Worm (Caenorhabditis elegans) whole organism, early embryonic: Measurements from ENCODE around the gene T27A10.5.

Experiments used
- aly-1 ChIP-seq: sonication (generic microtip); optimal IDR thresholded peaks from 2 replicates; lab custom pipeline; 2016; ENCODE audit warnings: missing genetic modification characterization, missing compliant biosample characterization
- ama-1 ChIP-seq: fragments of 150-350 bp; optimal IDR thresholded peaks from 2 replicates; lab custom pipeline; 2014
- ceh-13 ChIP-seq: fragments of 200-800 bp; sonication (Bioruptor generic); optimal IDR thresholded peaks from 2 replicates; lab custom pipeline; 2018; ENCODE audit warnings: mild to moderate bottlenecking, missing genetic modification characterization, missing compliant biosample characterization
- flt-1 ChIP-seq: fragments of 200-800 bp; sonication (Bioruptor generic); IDR thresholded peaks from 2 replicates; pipeline ENCODE4 v1.3.6; 2022; ENCODE audit warnings: missing genetic modification characterization, missing compliant biosample characterization
- pes-1 ChIP-seq: fragments of 200-800 bp; sonication (Bioruptor generic); IDR thresholded peaks from 2 replicates; pipeline ENCODE4 v1.3.6; 2022; ENCODE audit warnings: missing genetic modification reagents, missing genetic modification characterization, missing compliant biosample characterization
- tra-4 ChIP-seq: sonication (generic microtip); optimal IDR thresholded peaks from 2 replicates; lab custom pipeline; 2017; ENCODE audit warnings: missing genetic modification characterization, missing compliant biosample characterization

DNA sequence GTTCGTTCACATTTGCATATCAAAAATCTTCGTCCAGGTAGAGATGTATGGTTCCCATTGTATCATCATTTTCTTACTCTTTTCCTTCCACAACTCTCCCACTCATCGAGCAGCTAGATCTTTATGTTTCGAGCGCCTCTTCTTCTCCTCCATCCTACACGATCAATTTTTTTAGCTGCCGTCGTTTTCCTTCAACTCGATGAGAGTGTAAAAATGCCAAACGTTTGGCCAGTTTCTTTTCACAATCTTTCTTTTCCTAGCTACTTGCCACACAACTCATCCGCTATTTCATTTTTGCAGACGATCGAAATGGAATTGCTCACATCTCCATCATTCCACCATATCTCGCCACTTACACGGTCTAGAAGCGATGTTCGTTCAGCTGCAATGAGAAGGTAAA is 28.1 kb upstream of the T27A10.5 start, which contains the start of gene C18B2.3:
- no peak for TF ChIP-seq ceh-13 (GFP tag; lab: Kevin White, UChicago)
- TF ChIP-seq tra-4 = no peak
- TF ChIP-seq ama-1 = no peak
- no peak for TF ChIP-seq flt-1 (GFP tag; lab: Robert Waterston, UW)
- no peak for TF ChIP-seq pes-1 (GFP tag; lab: Robert Waterston, UW)
- TF ChIP-seq aly-1 (tag; lab: Kevin White, UChicago) = no peak
